Worm (Caenorhabditis elegans): ENCODE measurements around the gene K11C4.2.

The K11C4.2 gene

ce11 chrV:6885070-6885469 is 9.8 kb upstream of the K11C4.2 start:
- TF ChIP-seq nhr-11 (tag; optimal IDR thresholded peaks at IDR 0.05) (no peak), zip-5 (tag; optimal IDR thresholded peaks at IDR 0.05) (no peak), dve-1 (tag; optimal IDR thresholded peaks at IDR 0.05) (no peak)

- peak; percentile 18 for TF ChIP-seq odd-2 (tag; optimal IDR thresholded peaks at IDR 0.05)
- TF ChIP-seq hlh-6 (tag; optimal IDR thresholded peaks at IDR 0.05): peak; percentile 84
- peak; percentile 11 for TF ChIP-seq ceh-2 (tag; optimal IDR thresholded peaks at IDR 0.05)
- TF ChIP-seq dmd-4 (tag; optimal IDR thresholded peaks at IDR 0.05; ENCODE audit: borderline replicate concordance): no peak
- peak; percentile 72 for TF ChIP-seq nhr-232 (tag; optimal IDR thresholded peaks at IDR 0.05)
- TF ChIP-seq fkh-6 (tag; optimal IDR thresholded peaks at IDR 0.05): peak; percentile 82
- peak; percentile 73 for TF ChIP-seq ceh-14 (tag; optimal IDR thresholded peaks at IDR 0.05)
- TF ChIP-seq fkh-10 (GFP tag; optimal IDR thresholded peaks at IDR 0.05): no peak
- TF ChIP-seq ama-1 (optimal IDR thresholded peaks at IDR 0.05): no peak
- TF ChIP-seq K09A11.1 (tag; optimal IDR thresholded peaks at IDR 0.05; ENCODE audit: insufficient read depth): no peak
- TF ChIP-seq ceh-6 (GFP tag; optimal IDR thresholded peaks at IDR 0.05): peak; percentile 78
- TF ChIP-seq gmeb-2 (tag; optimal IDR thresholded peaks at IDR 0.05): peak; percentile 73
- TF ChIP-seq pha-2 (tag; optimal IDR thresholded peaks at IDR 0.05): peak; percentile 70
- peak; percentile 65 for TF ChIP-seq C08G9.2 (tag; optimal IDR thresholded peaks at IDR 0.05)
- TF ChIP-seq elt-2 (tag; optimal IDR thresholded peaks at IDR 0.05): peak; percentile 82
- TF ChIP-seq syd-9 (tag; optimal IDR thresholded peaks at IDR 0.05): peak; percentile 77
- peak; percentile 52 for TF ChIP-seq zip-5 (tag; optimal IDR thresholded peaks at IDR 0.05)
- TF ChIP-seq hlh-15 (tag; optimal IDR thresholded peaks at IDR 0.05): peak; percentile 37
- peak; percentile 70 for TF ChIP-seq hlh-13 (GFP tag; optimal IDR thresholded peaks at IDR 0.05)
- TF ChIP-seq unc-3 (GFP tag; conservative IDR thresholded peaks at IDR 0.05): peak; percentile 57; the same call in 1 of the 2 replicates
- peak; percentile 69 for TF ChIP-seq unc-3 (tag; optimal IDR thresholded peaks at IDR 0.05)
- peak; percentile 47; the same call in 1 of the 2 replicates for TF ChIP-seq sox-2 (GFP tag; IDR thresholded peaks at IDR 0.05)
- TF ChIP-seq ztf-16 (tag; optimal IDR thresholded peaks at IDR 0.05): peak; percentile 76
- TF ChIP-seq lin-11 (tag; optimal IDR thresholded peaks at IDR 0.05): peak; percentile 71
- TF ChIP-seq dve-1 (tag; optimal IDR thresholded peaks at IDR 0.05): peak; percentile 38
- peak; percentile 76 for TF ChIP-seq ttx-3 (tag; optimal IDR thresholded peaks at IDR 0.05)
- TF ChIP-seq ahr-1 (tag; optimal IDR thresholded peaks at IDR 0.05): peak; percentile 50
- TF ChIP-seq tbx-2 (tag; optimal IDR thresholded peaks at IDR 0.05): peak; percentile 52
- TF ChIP-seq F13H6.1 (tag; optimal IDR thresholded peaks at IDR 0.05): peak; percentile 71
- TF ChIP-seq hlh-8 (tag; optimal IDR thresholded peaks at IDR 0.05): peak; percentile 58
- no peak for TF ChIP-seq pha-4 (tag; optimal IDR thresholded peaks at IDR 0.05)
- no peak for TF ChIP-seq ceh-30 (tag; optimal IDR thresholded peaks at IDR 0.05)
- TF ChIP-seq npax-4 (tag; optimal IDR thresholded peaks at IDR 0.05): peak; percentile 69
- TF ChIP-seq eyg-1 (tag; optimal IDR thresholded peaks at IDR 0.05): peak; percentile 56
- peak; percentile 64 for TF ChIP-seq fax-1 (tag; optimal IDR thresholded peaks at IDR 0.05)
- peak; percentile 83 for TF ChIP-seq ceh-34 (tag; optimal IDR thresholded peaks at IDR 0.05)
- TF ChIP-seq madf-2 (tag; optimal IDR thresholded peaks at IDR 0.05): peak; percentile 75
- no peak for TF ChIP-seq mec-3 (tag; optimal IDR thresholded peaks at IDR 0.05; ENCODE audit: borderline replicate concordance)
- TF ChIP-seq unc-55 (GFP tag; optimal IDR thresholded peaks at IDR 0.05): no peak
- no peak for TF ChIP-seq nhr-11 (tag; optimal IDR thresholded peaks at IDR 0.05)
- peak; percentile 70 for TF ChIP-seq pat-9 (tag; optimal IDR thresholded peaks at IDR 0.05)
- no peak for TF ChIP-seq pag-3 (tag; optimal IDR thresholded peaks at IDR 0.05; ENCODE audit: borderline replicate concordance)
- TF ChIP-seq tbx-7 (tag; optimal IDR thresholded peaks at IDR 0.05): no peak
- no peak for TF ChIP-seq ceh-22 (tag; optimal IDR thresholded peaks at IDR 0.05)
- TF ChIP-seq sdc-2 (tag; optimal IDR thresholded peaks at IDR 0.05): peak; percentile 49
- TF ChIP-seq lim-6 (tag; optimal IDR thresholded peaks at IDR 0.05): peak; percentile 19
- peak; percentile 61 for TF ChIP-seq ceh-24 (tag; optimal IDR thresholded peaks at IDR 0.05)
- peak; percentile 74 for TF ChIP-seq ceh-18 (tag; optimal IDR thresholded peaks at IDR 0.05)
- no peak for TF ChIP-seq pros-1 (tag; optimal IDR thresholded peaks at IDR 0.05)
- TF ChIP-seq C38D4.7 (GFP tag; optimal IDR thresholded peaks at IDR 0.05): peak; percentile 84
- TF ChIP-seq ets-4 (tag; optimal IDR thresholded peaks at IDR 0.05): no peak
Measured at ce11 chrV:6888828-6889227, 6.0 kb upstream of the K11C4.2 start.
